Worm (Caenorhabditis elegans): Measurements from ENCODE around the gene math-48.

- TF ChIP-seq fkh-10 (GFP tag; optimal IDR thresholded peaks at IDR 0.05) (no peak), syd-9 (tag; optimal IDR thresholded peaks at IDR 0.05) (no peak), sox-4 (tag; optimal IDR thresholded peaks at IDR 0.05) (no peak), tbx-2 (tag; optimal IDR thresholded peaks at IDR 0.05) (no peak), mec-3 (tag; optimal IDR thresholded peaks at IDR 0.05; ENCODE audit: borderline replicate concordance) (no peak), K09A11.1 (tag; optimal IDR thresholded peaks at IDR 0.05; ENCODE audit: insufficient read depth) (no peak), ttx-3 (tag; optimal IDR thresholded peaks at IDR 0.05) (no peak), ama-1 (optimal IDR thresholded peaks at IDR 0.05) (no peak), pag-3 (tag; optimal IDR thresholded peaks at IDR 0.05; ENCODE audit: borderline replicate concordance) (no peak), elt-4 (tag; optimal IDR thresholded peaks at IDR 0.05) (no peak), ets-4 (tag; optimal IDR thresholded peaks at IDR 0.05) (no peak)
These were observed 1.2 kb downstream of the math-48 start, which contains the start of gene ZK250.14 for ce11 chrII:1945093-1945492.
